Worm (Caenorhabditis elegans) whole organism, L3 larva: ENCODE data around the gene kcmf-1.

Experiments used
- ZK546.5 ChIP-seq: sonication (generic microtip); optimal IDR thresholded peaks from 2 replicates; lab custom pipeline; 2017; ENCODE audit warnings: missing biosample characterization, missing genetic modification characterization
- aly-2 ChIP-seq: fragments of 150-350 bp; optimal IDR thresholded peaks from 2 replicates; lab custom pipeline; 2014; ENCODE audit warnings: missing biosample characterization, missing genetic modification characterization
- ceh-16 ChIP-seq: sonication (generic microtip); optimal IDR thresholded peaks from 2 replicates; lab custom pipeline; 2017; ENCODE audit warnings: missing biosample characterization, missing genetic modification characterization
- ceh-28 ChIP-seq: fragments of 150-350 bp; optimal IDR thresholded peaks from 2 replicates; lab custom pipeline; 2014; ENCODE audit warnings: missing biosample characterization, missing genetic modification reagents, missing genetic modification characterization
- ceh-9 ChIP-seq: sonication (generic microtip); optimal IDR thresholded peaks from 2 replicates; lab custom pipeline; 2018; ENCODE audit warnings: missing biosample characterization, missing genetic modification characterization
- daf-12 ChIP-seq: fragments of 150-350 bp; optimal IDR thresholded peaks from 2 replicates; lab custom pipeline; 2014; ENCODE audit warnings: missing biosample characterization, missing genetic modification reagents, missing genetic modification characterization
- egl-27 ChIP-seq: sonication (generic microtip); optimal IDR thresholded peaks from 4 replicates; lab custom pipeline; 2017; ENCODE audit warnings: missing biosample characterization, missing genetic modification reagents, missing genetic modification characterization
- egl-5 ChIP-seq: fragments of 150-350 bp; optimal IDR thresholded peaks from 2 replicates; lab custom pipeline; 2017; ENCODE audit warnings: missing biosample characterization, missing genetic modification reagents, missing genetic modification characterization, inconsistent platforms
- elt-2 ChIP-seq: sonication (generic microtip); optimal IDR thresholded peaks from 2 replicates; lab custom pipeline; 2016; ENCODE audit warnings: missing genetic modification reagents, mild to moderate bottlenecking, missing genetic modification characterization, missing compliant biosample characterization
- elt-3 ChIP-seq, 3 experiments: fragments of 150-350 bp in 1 of 3; sonication (generic microtip) in 2 of 3; optimal IDR thresholded peaks; 2 replicates in 2 of 3; 4 replicates in 1 of 3; lab custom pipeline; 2014 to 2017; ENCODE audit warnings: missing biosample characterization in 3 of 3, missing genetic modification characterization in 3 of 3
- eor-1 ChIP-seq, 2 experiments: fragments of 150-350 bp; optimal IDR thresholded peaks; 2 replicates each; lab custom pipeline; 2014 to 2018; ENCODE audit warnings: missing biosample characterization in 2 of 2, missing genetic modification characterization in 2 of 2
- fkh-10 ChIP-seq: sonication (generic microtip); optimal IDR thresholded peaks from 2 replicates; lab custom pipeline; 2017; ENCODE audit warnings: missing biosample characterization, missing genetic modification reagents, missing genetic modification characterization
- hmg-11 ChIP-seq: sonication (generic microtip); optimal IDR thresholded peaks from 2 replicates; lab custom pipeline; 2016; ENCODE audit warnings: missing genetic modification characterization, missing compliant biosample characterization
- lin-15B ChIP-seq: fragments of 150-350 bp; optimal IDR thresholded peaks from 2 replicates; lab custom pipeline; 2014; ENCODE audit warnings: missing biosample characterization, missing genetic modification characterization
- lin-39 ChIP-seq: fragments of 150-350 bp; optimal IDR thresholded peaks from 2 replicates; lab custom pipeline; 2018; ENCODE audit warnings: missing biosample characterization, missing genetic modification reagents, missing genetic modification characterization
- lsy-12 ChIP-seq: sonication (generic microtip); optimal IDR thresholded peaks from 2 replicates; lab custom pipeline; 2016; ENCODE audit warnings: mild to moderate bottlenecking, missing genetic modification characterization, missing compliant biosample characterization
- mdl-1 ChIP-seq: fragments of 150-350 bp; optimal IDR thresholded peaks from 2 replicates; lab custom pipeline; 2014; ENCODE audit warnings: missing biosample characterization, missing genetic modification characterization
- mml-1 ChIP-seq: fragments of 150-350 bp; sonication (generic microtip); optimal IDR thresholded peaks from 3 replicates; lab custom pipeline; 2014; ENCODE audit warnings: missing biosample characterization, missing genetic modification characterization
- nfya-1 ChIP-seq: sonication (generic microtip); optimal IDR thresholded peaks from 2 replicates; lab custom pipeline; 2017; ENCODE audit warnings: missing genetic modification characterization, mild to moderate bottlenecking, missing compliant biosample characterization, antibody characterized with exemption, moderate library complexity; ENCODE audit not compliant: insufficient read depth
- nhr-11 ChIP-seq: fragments of 150-350 bp; optimal IDR thresholded peaks from 2 replicates; lab custom pipeline; 2014; ENCODE audit warnings: missing biosample characterization, missing genetic modification characterization
- nhr-23 ChIP-seq: fragments of 150-350 bp; optimal IDR thresholded peaks from 2 replicates; lab custom pipeline; 2014; ENCODE audit warnings: missing biosample characterization, missing genetic modification reagents, missing genetic modification characterization
- nhr-237 ChIP-seq: fragments of 150-350 bp; optimal IDR thresholded peaks from 2 replicates; lab custom pipeline; 2014; ENCODE audit warnings: missing biosample characterization, missing genetic modification characterization
- nhr-25 ChIP-seq: sonication (generic microtip); optimal IDR thresholded peaks from 2 replicates; lab custom pipeline; 2017; ENCODE audit warnings: missing biosample characterization, missing genetic modification characterization
- nhr-28 ChIP-seq: fragments of 150-350 bp; optimal IDR thresholded peaks from 2 replicates; lab custom pipeline; 2014; ENCODE audit warnings: missing biosample characterization, missing genetic modification characterization
- nhr-43 ChIP-seq: sonication (generic microtip); optimal IDR thresholded peaks from 2 replicates; lab custom pipeline; 2016; ENCODE audit warnings: mild to moderate bottlenecking, missing genetic modification characterization, missing compliant biosample characterization; ENCODE audit not compliant: poor library complexity, severe bottlenecking
- nhr-67 ChIP-seq: fragments of 150-350 bp; optimal IDR thresholded peaks from 2 replicates; lab custom pipeline; 2014; ENCODE audit warnings: missing biosample characterization, missing genetic modification characterization
- nhr-76 ChIP-seq: fragments of 150-350 bp; sonication (generic microtip); optimal IDR thresholded peaks from 5 replicates; lab custom pipeline; 2014; ENCODE audit warnings: missing biosample characterization, missing genetic modification characterization
- nhr-77 ChIP-seq: fragments of 150-350 bp; optimal IDR thresholded peaks from 2 replicates; lab custom pipeline; 2014; ENCODE audit warnings: missing biosample characterization, missing genetic modification characterization
- pha-4 ChIP-seq: fragments of 150-350 bp; optimal IDR thresholded peaks from 2 replicates; lab custom pipeline; 2014; ENCODE audit warnings: missing biosample characterization, missing genetic modification reagents, missing genetic modification characterization
- pqm-1 ChIP-seq: fragments of 150-350 bp; optimal IDR thresholded peaks from 2 replicates; lab custom pipeline; 2017; ENCODE audit warnings: missing biosample characterization, missing genetic modification characterization, inconsistent platforms
- sea-2 ChIP-seq: fragments of 150-350 bp; sonication (generic microtip); optimal IDR thresholded peaks from 4 replicates; lab custom pipeline; 2014; ENCODE audit warnings: missing biosample characterization, missing genetic modification reagents, missing genetic modification characterization
- skn-1 ChIP-seq: fragments of 150-350 bp; optimal IDR thresholded peaks from 2 replicates; lab custom pipeline; 2014; ENCODE audit warnings: missing biosample characterization, missing genetic modification characterization
- snpc-4 ChIP-seq: fragments of 150-350 bp; optimal IDR thresholded peaks from 2 replicates; lab custom pipeline; 2014; ENCODE audit warnings: missing biosample characterization, missing genetic modification characterization
- unc-39 ChIP-seq: sonication (generic microtip); optimal IDR thresholded peaks from 4 replicates; lab custom pipeline; 2017; ENCODE audit warnings: missing biosample characterization, missing genetic modification characterization
- zag-1 ChIP-seq: fragments of 150-350 bp; optimal IDR thresholded peaks from 2 replicates; lab custom pipeline; 2014; ENCODE audit warnings: missing biosample characterization, missing genetic modification characterization
- ztf-11 ChIP-seq: fragments of 150-350 bp; optimal IDR thresholded peaks from 2 replicates; lab custom pipeline; 2014; ENCODE audit warnings: missing biosample characterization, missing genetic modification characterization
- ztf-4 ChIP-seq: fragments of 150-350 bp; optimal IDR thresholded peaks from 2 replicates; lab custom pipeline; 2014; ENCODE audit warnings: missing biosample characterization, missing genetic modification characterization

The kcmf-1 gene

ce11 chrIII:7861535-7862120 lies 32.4 kb downstream of the kcmf-1 start, which contains the start of gene snr-5:
Gene snr-5, plus strand, starts transcription at chrIII:7862070.
- TF ChIP-seq hmg-11 (tag; lab: Kevin White, UChicago) (peak; percentile 31), nfya-1 (tag; lab: Kevin White, UChicago) (peak; percentile 40), eor-1 (tag; optimal IDR thresholded peaks at IDR 0.05; lab: Kevin White, UChicago) (no peak)

ce11 chrIII:7865238-7865761 lies 36.1 kb downstream of the kcmf-1 start, which contains the start of gene slc-17.3:
Gene slc-17.3, minus strand, starts transcription at chrIII:7865288.
- TF ChIP-seq nhr-76 = no peak
- TF ChIP-seq skn-1 (tag; lab: Kevin White, UChicago) = no peak
- TF ChIP-seq mdl-1 (tag; lab: Kevin White, UChicago) = no peak
- no peak for TF ChIP-seq ZK546.5
- TF ChIP-seq egl-27 = no peak
- TF ChIP-seq nhr-237 = no peak
- TF ChIP-seq pqm-1 (tag; lab: Kevin White, UChicago) = peak; percentile 37
- no peak for TF ChIP-seq nhr-25 (tag; lab: Kevin White, UChicago)
- TF ChIP-seq daf-12 = no peak
- TF ChIP-seq nfya-1 (tag; lab: Kevin White, UChicago) = no peak
- peak; percentile 57 for TF ChIP-seq elt-2 (tag; lab: Kevin White, UChicago)
- TF ChIP-seq unc-39 (tag; lab: Kevin White, UChicago) = no peak

- TF ChIP-seq ztf-11 (tag; lab: Kevin White, UChicago) = no peak
- TF ChIP-seq nhr-76 = no peak
- TF ChIP-seq aly-2 (tag; lab: Kevin White, UChicago) = no peak
- TF ChIP-seq pha-4 = no peak
- TF ChIP-seq snpc-4 (tag; lab: Kevin White, UChicago) = no peak
- no peak for TF ChIP-seq skn-1 (tag; lab: Kevin White, UChicago)
- TF ChIP-seq ceh-16 (tag; lab: Kevin White, UChicago) = no peak
- no peak for TF ChIP-seq ceh-28 (tag; lab: Kevin White, UChicago)
- TF ChIP-seq ztf-4 = no peak
- TF ChIP-seq fkh-10 (GFP tag; lab: Kevin White, UChicago) = no peak
- no peak for TF ChIP-seq nhr-43 (tag; lab: Kevin White, UChicago)
- no peak for TF ChIP-seq nhr-77 (tag; lab: Kevin White, UChicago)
- no peak for TF ChIP-seq daf-12
- TF ChIP-seq zag-1 (tag; lab: Kevin White, UChicago) = no peak
- no peak for TF ChIP-seq sea-2
- no peak for TF ChIP-seq nhr-67
- TF ChIP-seq ZK546.5 = no peak
- TF ChIP-seq nhr-11 (tag; lab: Kevin White, UChicago) = no peak
Observed at ce11 chrIII:7866189-7866588, 37.0 kb downstream of the kcmf-1 start, which contains the start of gene cup-4. Gene cup-4, plus strand, starts transcription at chrIII:7866489.

ce11 chrIII:7872776-7873175 lies 43.6 kb downstream of the kcmf-1 start:
- TF ChIP-seq ztf-11 (tag; lab: Kevin White, UChicago) = no peak
- TF ChIP-seq egl-27 = no peak

- TF ChIP-seq unc-39 (tag; lab: Kevin White, UChicago) (no peak), nhr-237 (no peak)
Observed at ce11 chrIII:7873481-7873880, 44.3 kb downstream of the kcmf-1 start, which contains the start of gene tyr-1. Gene tyr-1, plus strand, starts transcription at chrIII:7873781.

- TF ChIP-seq ceh-9 (tag; lab: Kevin White, UChicago) = no peak
- TF ChIP-seq lin-39 (tag; lab: Kevin White, UChicago) = no peak
- no peak for TF ChIP-seq fkh-10 (GFP tag; lab: Kevin White, UChicago)
- no peak for TF ChIP-seq elt-3 (tag; optimal IDR thresholded peaks at IDR 0.05; lab: Kevin White, UChicago)
- TF ChIP-seq egl-5 (tag; lab: Kevin White, UChicago) = no peak
- no peak for TF ChIP-seq elt-2 (tag; lab: Kevin White, UChicago)
- TF ChIP-seq nhr-28 (tag; lab: Kevin White, UChicago) = no peak
- TF ChIP-seq daf-12 = no peak
- no peak for TF ChIP-seq skn-1 (tag; lab: Kevin White, UChicago)
- TF ChIP-seq lin-15B (tag; lab: Kevin White, UChicago) = no peak
- TF ChIP-seq zag-1 (tag; lab: Kevin White, UChicago) = no peak
- no peak for TF ChIP-seq mml-1
- TF ChIP-seq unc-39 (tag; lab: Kevin White, UChicago) = no peak
- TF ChIP-seq nhr-77 (tag; lab: Kevin White, UChicago) = no peak
- TF ChIP-seq pha-4 = no peak
- TF ChIP-seq lsy-12 = no peak
- TF ChIP-seq nhr-43 (tag; lab: Kevin White, UChicago) = no peak
- no peak for TF ChIP-seq ztf-11 (tag; lab: Kevin White, UChicago)
- no peak for TF ChIP-seq nhr-237
- no peak for TF ChIP-seq nhr-23 (tag; lab: Kevin White, UChicago)
Observed at ce11 chrIII:7877090-7877489, 47.9 kb downstream of the kcmf-1 start.
